Worm (Caenorhabditis elegans) whole organism, L2 larva: Measurements from ENCODE around the gene egrh-1.

Experiments
- C34F6.9 ChIP-seq: fragments of 150-350 bp; optimal IDR thresholded peaks from 2 replicates; lab custom pipeline; 2014; ENCODE audit warnings: missing biosample characterization, missing genetic modification characterization
- F13H6.1 ChIP-seq: sonication (generic microtip); optimal IDR thresholded peaks from 2 replicates; lab custom pipeline; 2016; ENCODE audit warnings: missing genetic modification characterization, missing compliant biosample characterization
- R02D3.7 ChIP-seq: fragments of 150-350 bp; optimal IDR thresholded peaks from 2 replicates; lab custom pipeline; 2014; ENCODE audit warnings: missing biosample characterization, missing genetic modification characterization
- Y55F3AM.14 ChIP-seq: fragments of 200-800 bp; sonication (Bioruptor generic); optimal IDR thresholded peaks from 2 replicates; lab custom pipeline; 2018; ENCODE audit warnings: mild to moderate bottlenecking, missing genetic modification characterization, missing compliant biosample characterization
- ZK546.5 ChIP-seq: sonication (generic microtip); optimal IDR thresholded peaks from 2 replicates; lab custom pipeline; 2017; ENCODE audit warnings: missing biosample characterization, missing genetic modification characterization
- alr-1 ChIP-seq: fragments of 150-350 bp; optimal IDR thresholded peaks from 2 replicates; lab custom pipeline; 2014; ENCODE audit warnings: missing biosample characterization, missing genetic modification characterization
- aly-2 ChIP-seq: fragments of 150-350 bp; optimal IDR thresholded peaks from 2 replicates; lab custom pipeline; 2014; ENCODE audit warnings: missing biosample characterization, missing genetic modification characterization
- ama-1 ChIP-seq: fragments of 150-350 bp; optimal IDR thresholded peaks from 2 replicates; lab custom pipeline; 2018; ENCODE audit warnings: inconsistent platforms
- blmp-1 ChIP-seq: sonication (generic microtip); optimal IDR thresholded peaks from 2 replicates; lab custom pipeline; 2017; ENCODE audit warnings: missing genetic modification characterization, mild to moderate bottlenecking, missing compliant biosample characterization, antibody characterized with exemption, moderate library complexity; ENCODE audit not compliant: insufficient read depth
- ceh-82 ChIP-seq: fragments of 150-350 bp; optimal IDR thresholded peaks from 2 replicates; lab custom pipeline; 2014; ENCODE audit warnings: missing biosample characterization, missing genetic modification characterization
- crh-2 ChIP-seq: sonication (generic microtip); optimal IDR thresholded peaks from 2 replicates; lab custom pipeline; 2017; ENCODE audit warnings: missing biosample characterization, missing genetic modification characterization
- dmd-4 ChIP-seq: sonication (generic microtip); optimal IDR thresholded peaks from 2 replicates; lab custom pipeline; 2017; ENCODE audit warnings: missing biosample characterization, missing genetic modification characterization
- egl-27 ChIP-seq: sonication (generic microtip); optimal IDR thresholded peaks from 3 replicates; lab custom pipeline; 2017; ENCODE audit warnings: missing biosample characterization, missing genetic modification reagents, missing genetic modification characterization
- elt-1 ChIP-seq: fragments of 150-350 bp; optimal IDR thresholded peaks from 2 replicates; lab custom pipeline; 2014; ENCODE audit warnings: missing biosample characterization, missing genetic modification characterization
- elt-3 ChIP-seq: sonication (generic microtip); optimal IDR thresholded peaks from 2 replicates; lab custom pipeline; 2017; ENCODE audit warnings: missing biosample characterization, missing genetic modification characterization
- fos-1 ChIP-seq: fragments of 150-350 bp; optimal IDR thresholded peaks from 2 replicates; lab custom pipeline; 2014; ENCODE audit warnings: missing biosample characterization, missing genetic modification characterization
- gmeb-1 ChIP-seq: fragments of 150-350 bp; optimal IDR thresholded peaks from 2 replicates; lab custom pipeline; 2014; ENCODE audit warnings: missing biosample characterization, missing genetic modification characterization
- lin-11 ChIP-seq: fragments of 150-350 bp; sonication (generic microtip); optimal IDR thresholded peaks from 2 replicates; lab custom pipeline; 2014; ENCODE audit warnings: missing biosample characterization, missing genetic modification characterization, inconsistent platforms, mixed read lengths
- lin-13 ChIP-seq: fragments of 150-350 bp; optimal IDR thresholded peaks from 2 replicates; lab custom pipeline; 2014; ENCODE audit warnings: missing biosample characterization, missing genetic modification reagents, missing genetic modification characterization
- lin-39 ChIP-seq: fragments of 150-350 bp; optimal IDR thresholded peaks from 2 replicates; lab custom pipeline; 2014; ENCODE audit warnings: missing biosample characterization, missing genetic modification reagents, missing genetic modification characterization
- mab-5 ChIP-seq: fragments of 150-350 bp; optimal IDR thresholded peaks from 2 replicates; lab custom pipeline; 2014; ENCODE audit warnings: missing biosample characterization, missing genetic modification characterization
- mbf-1 ChIP-seq: sonication (generic microtip); optimal IDR thresholded peaks from 2 replicates; lab custom pipeline; 2017; ENCODE audit warnings: missing biosample characterization, missing genetic modification characterization
- mdl-1 ChIP-seq, 2 experiments: fragments of 150-350 bp in 1 of 2; sonication (generic microtip) in 1 of 2; optimal IDR thresholded peaks; 2 replicates each; lab custom pipeline; 2017; ENCODE audit warnings: missing biosample characterization in 2 of 2, missing genetic modification characterization in 2 of 2
- nhr-10 ChIP-seq: sonication (generic microtip); optimal IDR thresholded peaks from 2 replicates; lab custom pipeline; 2017; ENCODE audit warnings: missing biosample characterization, missing genetic modification characterization
- nhr-11 ChIP-seq: fragments of 150-350 bp; optimal IDR thresholded peaks from 2 replicates; lab custom pipeline; 2014; ENCODE audit warnings: missing biosample characterization, missing genetic modification characterization
- nhr-12 ChIP-seq: fragments of 150-350 bp; optimal IDR thresholded peaks from 2 replicates; lab custom pipeline; 2014; ENCODE audit warnings: missing biosample characterization, missing genetic modification characterization
- nhr-129 ChIP-seq: fragments of 150-350 bp; optimal IDR thresholded peaks from 2 replicates; lab custom pipeline; 2014; ENCODE audit warnings: missing biosample characterization, missing genetic modification characterization
- nhr-21 ChIP-seq: fragments of 150-350 bp; optimal IDR thresholded peaks from 2 replicates; lab custom pipeline; 2014; ENCODE audit warnings: missing biosample characterization, missing genetic modification characterization
- nhr-23 ChIP-seq: fragments of 150-350 bp; optimal IDR thresholded peaks from 2 replicates; lab custom pipeline; 2014; ENCODE audit warnings: missing biosample characterization, missing genetic modification reagents, missing genetic modification characterization
- nhr-237 ChIP-seq: fragments of 150-350 bp; optimal IDR thresholded peaks from 2 replicates; lab custom pipeline; 2014; ENCODE audit warnings: missing biosample characterization, missing genetic modification characterization
- nhr-25 ChIP-seq: fragments of 150-350 bp; sonication (generic microtip); optimal IDR thresholded peaks from 3 replicates; lab custom pipeline; 2014; ENCODE audit warnings: missing biosample characterization, missing genetic modification characterization
- nhr-6 ChIP-seq: fragments of 150-350 bp; optimal IDR thresholded peaks from 2 replicates; lab custom pipeline; 2014; ENCODE audit warnings: missing biosample characterization, missing genetic modification characterization
- nhr-77 ChIP-seq: fragments of 150-350 bp; optimal IDR thresholded peaks from 2 replicates; lab custom pipeline; 2014; ENCODE audit warnings: missing biosample characterization, missing genetic modification characterization
- peb-1 ChIP-seq: fragments of 150-350 bp; optimal IDR thresholded peaks from 2 replicates; lab custom pipeline; 2014; ENCODE audit warnings: missing biosample characterization, missing genetic modification characterization
- sem-4 ChIP-seq: fragments of 150-350 bp; optimal IDR thresholded peaks from 2 replicates; lab custom pipeline; 2014; ENCODE audit warnings: missing biosample characterization, missing genetic modification reagents, missing genetic modification characterization
- skn-1 ChIP-seq: sonication (generic microtip); optimal IDR thresholded peaks from 2 replicates; lab custom pipeline; 2017; ENCODE audit warnings: missing biosample characterization, missing genetic modification characterization
- sma-3 ChIP-seq: sonication (generic microtip); optimal IDR thresholded peaks from 2 replicates; lab custom pipeline; 2016; ENCODE audit warnings: missing genetic modification reagents, missing genetic modification characterization, missing compliant biosample characterization
- sma-9 ChIP-seq, 2 experiments: fragments of 150-350 bp in 1 of 2; sonication (generic microtip) in 1 of 2; optimal IDR thresholded peaks; 2 replicates each; lab custom pipeline; 2014 to 2016; ENCODE audit warnings: missing genetic modification characterization in 2 of 2, mild to moderate bottlenecking in 1 of 2, missing biosample characterization in 1 of 2, missing compliant biosample characterization in 1 of 2, missing genetic modification reagents in 1 of 2, moderate library complexity in 1 of 2
- snpc-4 ChIP-seq: fragments of 150-350 bp; optimal IDR thresholded peaks from 2 replicates; lab custom pipeline; 2014; ENCODE audit warnings: missing biosample characterization, missing genetic modification characterization
- unc-39 ChIP-seq: fragments of 150-350 bp; optimal IDR thresholded peaks from 2 replicates; lab custom pipeline; 2014; ENCODE audit warnings: missing biosample characterization, missing genetic modification characterization
- unc-55 ChIP-seq: fragments of 150-350 bp; sonication (generic microtip); optimal IDR thresholded peaks from 3 replicates; lab custom pipeline; 2014; ENCODE audit warnings: missing biosample characterization, missing genetic modification reagents, missing genetic modification characterization
- unc-62 ChIP-seq: fragments of 150-350 bp; optimal IDR thresholded peaks from 2 replicates; lab custom pipeline; 2014; ENCODE audit warnings: missing biosample characterization, missing genetic modification reagents, missing genetic modification characterization
- zag-1 ChIP-seq: fragments of 150-350 bp; optimal IDR thresholded peaks from 2 replicates; lab custom pipeline; 2014; ENCODE audit warnings: missing biosample characterization, missing genetic modification characterization
- ztf-1 ChIP-seq: fragments of 200-800 bp; sonication (Bioruptor generic); conservative IDR thresholded peaks from 2 replicates; pipeline ENCODE4 v1.3.6; 2022; ENCODE audit warnings: missing genetic modification characterization, missing compliant biosample characterization
- ztf-11 ChIP-seq: sonication (generic microtip); optimal IDR thresholded peaks from 2 replicates; lab custom pipeline; 2017; ENCODE audit warnings: missing biosample characterization, missing genetic modification characterization
- ztf-4 ChIP-seq: fragments of 150-350 bp; optimal IDR thresholded peaks from 2 replicates; lab custom pipeline; 2014; ENCODE audit warnings: missing biosample characterization, missing genetic modification characterization

egrh-1 gene

DNA sequence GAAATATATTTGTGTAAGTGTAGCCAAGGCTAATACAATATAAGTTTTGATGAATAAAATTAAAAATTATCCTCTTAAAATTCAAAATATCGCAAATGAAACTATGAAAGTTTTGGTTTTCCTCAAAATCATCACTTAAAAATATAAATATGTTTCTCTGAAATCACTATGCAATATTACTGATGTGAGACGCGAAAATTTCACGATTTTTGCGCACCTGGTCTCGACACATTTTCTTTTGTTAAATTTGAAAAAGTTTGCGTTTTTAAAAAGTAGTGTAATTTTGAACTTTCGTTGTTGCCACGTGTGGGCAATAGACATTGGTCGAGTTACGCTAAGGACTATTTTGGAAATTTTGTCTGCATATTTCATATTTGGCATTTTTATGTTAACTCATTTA lies 17.0 kb upstream of the egrh-1 start:
- TF ChIP-seq snpc-4 (no peak), nhr-77 (no peak), ztf-11 (no peak), lin-11 (tag; lab: Kevin White, UChicago) (no peak), peb-1 (no peak), F13H6.1 (tag; lab: Kevin White, UChicago) (no peak), nhr-21 (no peak), mbf-1 (tag; lab: Kevin White, UChicago) (no peak), dmd-4 (tag; lab: Kevin White, UChicago) (no peak), alr-1 (tag; lab: Kevin White, UChicago) (no peak), nhr-237 (tag; lab: Kevin White, UChicago) (no peak), blmp-1 (tag; lab: Kevin White, UChicago) (no peak), Y55F3AM.14 (GFP tag; lab: Kevin White, UChicago) (no peak), nhr-23 (tag; lab: Kevin White, UChicago) (no peak), nhr-11 (tag; lab: Kevin White, UChicago) (no peak), nhr-129 (tag; lab: Kevin White, UChicago) (no peak), nhr-25 (tag; lab: Kevin White, UChicago) (no peak), mab-5 (tag; lab: Kevin White, UChicago) (no peak), egl-27 (no peak)
- TF ChIP-seq, all 48 proteins: peak for 0

DNA sequence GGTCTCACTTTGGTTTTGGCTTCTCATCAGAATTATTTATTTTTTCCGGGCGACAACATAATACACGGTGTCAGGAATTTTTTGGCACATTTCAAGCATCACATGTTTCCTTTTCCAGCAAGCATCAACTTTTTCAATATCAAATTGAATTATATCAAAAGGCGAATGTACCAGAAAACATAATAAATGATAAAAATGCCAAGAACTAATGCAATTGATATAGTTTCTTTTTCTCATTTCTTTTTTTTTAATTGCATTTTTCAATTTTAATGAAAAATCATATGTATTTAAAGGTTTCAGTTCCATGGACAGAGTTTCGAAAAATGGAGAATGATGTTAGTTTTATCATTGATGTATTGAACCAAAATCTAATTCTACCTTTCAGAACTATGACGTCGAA lies 14.2 kb upstream of the egrh-1 start, which contains the start of gene dpf-2:
Gene dpf-2 (plus strand): TSS at position 301 of the 400 bp plus-strand sequence.
- TF ChIP-seq crh-2 (no peak), nhr-6 (tag; lab: Kevin White, UChicago) (no peak), Y55F3AM.14 (GFP tag; lab: Kevin White, UChicago) (no peak)

DNA sequence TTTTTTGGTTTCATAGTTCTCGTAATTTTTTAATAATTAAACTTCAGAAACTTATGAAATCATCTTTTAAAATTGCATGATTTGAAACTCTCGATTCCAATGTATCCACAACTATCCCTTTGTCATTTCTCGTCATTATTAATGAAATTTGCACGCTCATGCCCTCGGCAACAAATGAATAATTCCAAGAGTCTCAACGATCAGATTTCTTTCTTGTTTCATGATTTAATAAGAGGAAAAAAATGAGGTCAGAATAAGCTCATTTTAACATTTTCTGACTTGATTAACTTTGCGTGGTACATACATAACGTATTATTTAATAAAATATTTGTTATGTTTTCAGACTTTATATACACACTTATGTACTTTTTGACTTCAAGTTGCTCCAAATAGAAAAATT lies 7.4 kb upstream of the egrh-1 start:
- TF ChIP-seq nhr-129 (tag; lab: Kevin White, UChicago): no peak
- peak; percentile 2 for TF ChIP-seq sma-9 (GFP tag; optimal IDR thresholded peaks at IDR 0.05; lab: Kevin White, UChicago)
- no peak for TF ChIP-seq sma-9 (tag; optimal IDR thresholded peaks at IDR 0.05; lab: Kevin White, UChicago)

DNA sequence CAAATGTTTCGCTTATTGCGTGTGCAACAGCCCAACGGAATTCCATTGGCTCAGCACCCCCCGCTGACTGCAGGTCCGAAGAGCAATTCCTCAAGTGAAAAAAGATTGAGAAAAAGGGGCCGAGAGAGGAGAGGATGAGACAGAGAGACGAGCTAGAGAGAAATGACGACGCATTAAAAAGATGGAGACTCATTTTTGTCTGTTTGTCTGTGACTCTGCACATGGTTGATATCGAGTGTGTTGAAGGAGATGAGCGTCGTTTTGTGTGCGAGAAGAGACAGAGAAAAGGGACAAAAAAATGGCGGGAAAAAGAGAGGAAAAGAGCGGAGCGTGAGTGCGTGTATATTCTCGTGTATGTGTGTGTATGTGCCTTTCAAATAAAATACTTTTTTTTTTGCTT lies 4.7 kb upstream of the egrh-1 start:
- TF ChIP-seq nhr-23 (tag; lab: Kevin White, UChicago): no peak
- TF ChIP-seq peb-1: no peak
- peak; percentile 85 for TF ChIP-seq lin-11 (tag; lab: Kevin White, UChicago)
- TF ChIP-seq unc-39 (tag; lab: Kevin White, UChicago): peak; percentile 3
- TF ChIP-seq Y55F3AM.14 (GFP tag; lab: Kevin White, UChicago): peak; percentile 81
- peak; percentile 5 for TF ChIP-seq unc-62
- TF ChIP-seq ztf-1: no peak
- TF ChIP-seq nhr-10 (tag; lab: Kevin White, UChicago): no peak
- peak; percentile 42 for TF ChIP-seq dmd-4 (tag; lab: Kevin White, UChicago)
- no peak for TF ChIP-seq nhr-237 (tag; lab: Kevin White, UChicago)
- TF ChIP-seq zag-1 (tag; lab: Kevin White, UChicago): peak; percentile 96
- no peak for TF ChIP-seq nhr-12
- TF ChIP-seq crh-2: peak; percentile 93
- peak; percentile 78 for TF ChIP-seq ztf-4 (tag; lab: Kevin White, UChicago)
- no peak for TF ChIP-seq R02D3.7 (tag; lab: Kevin White, UChicago)
- TF ChIP-seq nhr-21: peak; percentile 44
- TF ChIP-seq sma-3 (GFP tag; lab: Kevin White, UChicago): peak; percentile 52
- no peak for TF ChIP-seq blmp-1 (tag; lab: Kevin White, UChicago)
- TF ChIP-seq nhr-25 (tag; lab: Kevin White, UChicago): peak; percentile 37
- TF ChIP-seq gmeb-1: peak; percentile 54
- peak; percentile 98 for TF ChIP-seq C34F6.9 (tag; lab: Kevin White, UChicago)
- TF ChIP-seq nhr-6 (tag; lab: Kevin White, UChicago): peak; percentile 87
- TF ChIP-seq nhr-11 (tag; lab: Kevin White, UChicago): no peak
- no peak for TF ChIP-seq alr-1 (tag; lab: Kevin White, UChicago)
- peak; percentile 94 for TF ChIP-seq unc-55 (GFP tag; lab: Kevin White, UChicago)
- TF ChIP-seq sem-4: peak; percentile 87
- peak; percentile 90 for TF ChIP-seq lin-13
- peak; percentile 94 for TF ChIP-seq F13H6.1 (tag; lab: Kevin White, UChicago)
- TF ChIP-seq ceh-82: peak; percentile 51
- peak; percentile 97 for TF ChIP-seq fos-1 (tag; lab: Kevin White, UChicago)
- TF ChIP-seq elt-1: no peak
- TF ChIP-seq ztf-11: no peak
- TF ChIP-seq mdl-1 (tag; optimal IDR thresholded peaks at IDR 0.05; lab: Kevin White, UChicago): peak; percentile 74 to 93
- peak; percentile 24 for TF ChIP-seq skn-1
- peak; percentile 50 for TF ChIP-seq lin-39 (tag; lab: Kevin White, UChicago)
- no peak for TF ChIP-seq nhr-77
- TF ChIP-seq mbf-1 (tag; lab: Kevin White, UChicago): no peak
- TF ChIP-seq aly-2 (tag; lab: Kevin White, UChicago): no peak
- TF ChIP-seq ama-1 (lab: Kevin White, UChicago): peak; percentile 39
- peak; percentile 5 for TF ChIP-seq ZK546.5 (tag; lab: Kevin White, UChicago)
- no peak for TF ChIP-seq elt-3 (tag; lab: Kevin White, UChicago)
